Worm (Caenorhabditis elegans): Measurements from ENCODE around the gene slc-25A32.

DNA sequence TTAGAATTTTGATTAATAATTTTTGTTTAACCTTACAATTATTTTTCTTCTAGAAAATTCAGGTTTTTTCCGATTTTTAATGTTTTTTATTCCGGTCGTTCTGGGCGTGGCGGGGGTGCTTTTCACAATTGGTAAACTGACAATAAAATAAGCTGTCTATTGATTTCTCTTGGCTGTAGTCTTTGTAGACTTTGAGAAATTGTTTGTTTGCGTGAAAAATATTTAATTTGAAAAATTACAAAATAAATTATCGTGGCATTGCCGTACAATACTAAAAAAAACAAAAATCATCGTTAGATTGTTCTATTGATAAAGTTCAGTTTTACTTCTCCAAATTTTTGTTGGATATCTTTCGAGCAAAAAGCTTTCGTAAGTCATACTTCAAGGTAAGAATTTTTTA lies 29.6 kb upstream of the slc-25A32 start, which contains the start of gene F35C11.3:
- no peak for TF ChIP-seq dao-5 (tag; optimal IDR thresholded peaks at IDR 0.05)
- no peak for TF ChIP-seq him-1 (tag; optimal IDR thresholded peaks at IDR 0.05)
